Fruit fly (Drosophila melanogaster) whole organism, embryonic: ENCODE data around the gene Tbcd.

ENCODE experiments used
- CG1024 ChIP-seq: fragments of 200-800 bp; sonication (Bioruptor generic); IDR thresholded peaks from 2 replicates; pipeline ENCODE4 v1.3.6; 2022; ENCODE audit warnings: missing biosample characterization, missing genetic modification characterization
- CG10979 ChIP-seq: fragments of 200-800 bp; sonication (Bioruptor generic); optimal IDR thresholded peaks from 2 replicates; lab custom pipeline; 2018; ENCODE audit warnings: missing biosample characterization, mild to moderate bottlenecking, missing genetic modification characterization, moderate library complexity
- CG11398 ChIP-seq: fragments of 200-800 bp; sonication (Bioruptor generic); optimal IDR thresholded peaks from 2 replicates; lab custom pipeline; 2016; ENCODE audit warnings: missing biosample characterization, missing genetic modification characterization
- CG12071 ChIP-seq: fragments of 200-800 bp; sonication (Bioruptor generic); optimal IDR thresholded peaks from 3 replicates; lab custom pipeline; 2018; ENCODE audit warnings: missing biosample characterization, mild to moderate bottlenecking, missing genetic modification characterization
- CG1233 ChIP-seq: fragments of 200-800 bp; sonication (Bioruptor generic); optimal IDR thresholded peaks from 4 replicates; lab custom pipeline; 2018; ENCODE audit warnings: missing biosample characterization, mild to moderate bottlenecking, missing genetic modification characterization
- CG13296 ChIP-seq: fragments of 200-800 bp; sonication (Bioruptor generic); optimal IDR thresholded peaks from 3 replicates; lab custom pipeline; 2018; ENCODE audit warnings: missing biosample characterization, mild to moderate bottlenecking, missing genetic modification characterization
- CG15696 ChIP-seq: fragments of 200-800 bp; sonication (Bioruptor generic); optimal IDR thresholded peaks from 2 replicates; lab custom pipeline; 2019; ENCODE audit warnings: missing biosample characterization, mild to moderate bottlenecking, missing genetic modification characterization, moderate library complexity
- CG16779 ChIP-seq: fragments of 200-800 bp; sonication (Bioruptor generic); IDR thresholded peaks from 2 replicates; pipeline ENCODE4 v1.3.6; 2022; ENCODE audit warnings: missing biosample characterization, missing genetic modification characterization
- CG16863 ChIP-seq: fragments of 200-800 bp; sonication (Bioruptor generic); optimal IDR thresholded peaks from 3 replicates; lab custom pipeline; 2016; ENCODE audit warnings: missing biosample characterization, missing genetic modification characterization
- CG17568 ChIP-seq: fragments of 200-800 bp; sonication (Bioruptor generic); optimal IDR thresholded peaks from 2 replicates; lab custom pipeline; 2018; ENCODE audit warnings: missing biosample characterization, mild to moderate bottlenecking, missing genetic modification characterization, moderate library complexity
- CG18262 ChIP-seq: fragments of 200-800 bp; optimal IDR thresholded peaks from 3 replicates; lab custom pipeline; 2019; ENCODE audit warnings: missing biosample characterization, mild to moderate bottlenecking, missing genetic modification characterization, moderate library complexity
- CG1832 ChIP-seq: fragments of 200-800 bp; sonication (Bioruptor generic); optimal IDR thresholded peaks from 2 replicates; lab custom pipeline; 2017; ENCODE audit warnings: missing biosample characterization, mild to moderate bottlenecking, missing genetic modification characterization, inconsistent platforms
- CG3163 ChIP-seq: fragments of 200-800 bp; sonication (Bioruptor generic); optimal IDR thresholded peaks from 3 replicates; lab custom pipeline; 2016; ENCODE audit warnings: missing biosample characterization, missing genetic modification characterization
- CG32767 ChIP-seq: fragments of 200-800 bp; sonication (Bioruptor generic); IDR thresholded peaks from 2 replicates; pipeline ENCODE4 v1.3.6; 2022; ENCODE audit warnings: missing biosample characterization, missing genetic modification characterization
- CG3838 ChIP-seq: fragments of 200-800 bp; sonication (Bioruptor generic); optimal IDR thresholded peaks from 3 replicates; lab custom pipeline; 2016; ENCODE audit warnings: missing biosample characterization, missing genetic modification characterization
- CG3847 ChIP-seq: fragments of 200-800 bp; sonication (Bioruptor generic); IDR thresholded peaks from 2 replicates; pipeline ENCODE4 v1.3.6; 2022; ENCODE audit warnings: missing biosample characterization, missing genetic modification characterization
- CG4730 ChIP-seq: fragments of 200-800 bp; sonication (Bioruptor generic); IDR thresholded peaks from 2 replicates; pipeline ENCODE4 v1.3.6; 2022; ENCODE audit warnings: missing biosample characterization, missing genetic modification characterization
- CG6854 ChIP-seq: fragments of 200-800 bp; sonication (Bioruptor generic); optimal IDR thresholded peaks from 3 replicates; lab custom pipeline; 2017; ENCODE audit warnings: missing biosample characterization, mild to moderate bottlenecking, missing genetic modification characterization
- CG7839 ChIP-seq: fragments of 200-800 bp; sonication (Bioruptor generic); optimal IDR thresholded peaks from 3 replicates; lab custom pipeline; 2018; ENCODE audit warnings: missing biosample characterization, mild to moderate bottlenecking, missing genetic modification characterization, moderate library complexity
- CG8388 ChIP-seq: fragments of 200-800 bp; sonication (Bioruptor generic); optimal IDR thresholded peaks from 2 replicates; lab custom pipeline; 2019; ENCODE audit warnings: missing biosample characterization, mild to moderate bottlenecking, missing genetic modification characterization, moderate library complexity
- CHES-1-like ChIP-seq: fragments of 200-800 bp; sonication (Bioruptor generic); optimal IDR thresholded peaks from 2 replicates; lab custom pipeline; 2016; ENCODE audit warnings: missing biosample characterization, missing genetic modification characterization
- Deaf1 ChIP-seq: fragments of 200-800 bp; optimal IDR thresholded peaks from 3 replicates; lab custom pipeline; 2019; ENCODE audit warnings: missing biosample characterization, mild to moderate bottlenecking, missing genetic modification characterization, moderate library complexity
- Ets97D ChIP-seq: fragments of 200-800 bp; sonication (Bioruptor generic); optimal IDR thresholded peaks from 3 replicates; lab custom pipeline; 2016; ENCODE audit warnings: missing biosample characterization, missing genetic modification characterization
- Fer2 ChIP-seq: fragments of 200-800 bp; sonication (Bioruptor generic); optimal IDR thresholded peaks from 2 replicates; lab custom pipeline; 2018; ENCODE audit warnings: missing biosample characterization, mild to moderate bottlenecking, missing genetic modification characterization, moderate library complexity
- Hr3 ChIP-seq: fragments of 200-800 bp; sonication (Bioruptor generic); optimal IDR thresholded peaks from 3 replicates; lab custom pipeline; 2016; ENCODE audit warnings: missing biosample characterization, missing genetic modification characterization
- Jarid2 ChIP-seq: fragments of 200-800 bp; sonication (Bioruptor generic); optimal IDR thresholded peaks from 3 replicates; lab custom pipeline; 2017; ENCODE audit warnings: mild to moderate bottlenecking, missing biosample characterization, missing genetic modification reagents, missing genetic modification characterization
- Kr ChIP-seq: fragments of 200-800 bp; sonication (Bioruptor generic); optimal IDR thresholded peaks from 2 replicates; lab custom pipeline; 2017; ENCODE audit warnings: missing biosample characterization, mild to moderate bottlenecking, missing genetic modification characterization
- PHDP ChIP-seq: fragments of 200-800 bp; sonication (Bioruptor generic); optimal IDR thresholded peaks from 3 replicates; lab custom pipeline; 2018; ENCODE audit warnings: missing biosample characterization, mild to moderate bottlenecking, missing genetic modification characterization, moderate library complexity
- Ravus ChIP-seq: fragments of 200-800 bp; sonication (Bioruptor generic); IDR thresholded peaks from 2 replicates; pipeline ENCODE4 v1.3.6; 2022; ENCODE audit warnings: missing biosample characterization, missing genetic modification characterization
- Six4 ChIP-seq: fragments of 200-800 bp; sonication (Bioruptor generic); optimal IDR thresholded peaks from 2 replicates; lab custom pipeline; 2016; ENCODE audit warnings: missing biosample characterization, missing genetic modification characterization
- Ssrp ChIP-seq: fragments of 200-800 bp; sonication (Bioruptor generic); optimal IDR thresholded peaks from 2 replicates; lab custom pipeline; 2018; ENCODE audit warnings: missing biosample characterization, mild to moderate bottlenecking, missing genetic modification characterization, moderate library complexity
- YL-1 ChIP-seq: fragments of 200-800 bp; sonication (Bioruptor generic); optimal IDR thresholded peaks from 3 replicates; lab custom pipeline; 2017; ENCODE audit warnings: missing biosample characterization, mild to moderate bottlenecking, missing genetic modification characterization
- ap ChIP-seq: fragments of 200-800 bp; sonication (Bioruptor generic); IDR thresholded peaks from 2 replicates; pipeline ENCODE4 v1.3.6; 2022; ENCODE audit warnings: missing biosample characterization, missing genetic modification characterization
- disco-r ChIP-seq: fragments of 200-800 bp; sonication (Bioruptor generic); optimal IDR thresholded peaks from 2 replicates; lab custom pipeline; 2016; ENCODE audit warnings: missing biosample characterization, missing genetic modification characterization
- fd3F ChIP-seq: fragments of 200-800 bp; sonication (Bioruptor generic); optimal IDR thresholded peaks from 2 replicates; lab custom pipeline; 2018; ENCODE audit warnings: missing biosample characterization, mild to moderate bottlenecking, missing genetic modification characterization, moderate library complexity
- gcm ChIP-seq: fragments of 200-800 bp; sonication (Bioruptor generic); optimal IDR thresholded peaks from 2 replicates; lab custom pipeline; 2019; ENCODE audit warnings: missing biosample characterization, mild to moderate bottlenecking, missing genetic modification characterization, moderate library complexity
- grn ChIP-seq: fragments of 200-800 bp; sonication (Bioruptor generic); optimal IDR thresholded peaks from 3 replicates; lab custom pipeline; 2017; ENCODE audit warnings: missing biosample characterization, missing genetic modification characterization
- her ChIP-seq: fragments of 200-800 bp; sonication (Bioruptor generic); optimal IDR thresholded peaks from 2 replicates; lab custom pipeline; 2016; ENCODE audit warnings: missing biosample characterization, missing genetic modification characterization
- ind ChIP-seq: fragments of 200-800 bp; sonication (Bioruptor generic); optimal IDR thresholded peaks from 3 replicates; lab custom pipeline; 2016; ENCODE audit warnings: missing biosample characterization, missing genetic modification characterization
- jigr1 ChIP-seq: fragments of 200-800 bp; sonication (Bioruptor generic); IDR thresholded peaks from 3 replicates; pipeline ENCODE4 v1.3.6; 2022; ENCODE audit warnings: missing biosample characterization, missing genetic modification characterization
- lmd ChIP-seq: fragments of 200-800 bp; sonication (Bioruptor generic); IDR thresholded peaks from 2 replicates; pipeline ENCODE4 v1.3.6; 2022; ENCODE audit warnings: missing biosample characterization, missing genetic modification characterization
- nom ChIP-seq: fragments of 200-800 bp; sonication (Bioruptor generic); optimal IDR thresholded peaks from 2 replicates; lab custom pipeline; 2017; ENCODE audit warnings: missing biosample characterization, missing genetic modification characterization, mild to moderate bottlenecking, moderate library complexity, missing genetic modification reagents
- peb ChIP-seq: fragments of 200-800 bp; sonication (Bioruptor generic); IDR thresholded peaks from 2 replicates; pipeline ENCODE4 v1.3.6; 2022; ENCODE audit warnings: missing biosample characterization, missing genetic modification characterization
- phol ChIP-seq: fragments of 200-800 bp; sonication (Bioruptor generic); optimal IDR thresholded peaks from 3 replicates; lab custom pipeline; 2018; ENCODE audit warnings: missing biosample characterization, mild to moderate bottlenecking, missing genetic modification characterization, moderate library complexity
- seq ChIP-seq: fragments of 200-800 bp; sonication (Bioruptor generic); IDR thresholded peaks from 2 replicates; pipeline ENCODE4 v1.3.6; 2022; ENCODE audit warnings: missing biosample characterization, missing genetic modification characterization
- sqz ChIP-seq: fragments of 200-800 bp; sonication (Bioruptor generic); optimal IDR thresholded peaks from 3 replicates; lab custom pipeline; 2018; ENCODE audit warnings: missing biosample characterization, mild to moderate bottlenecking, missing genetic modification characterization
- sr ChIP-seq: fragments of 200-800 bp; sonication (Bioruptor generic); IDR thresholded peaks from 3 replicates; pipeline ENCODE4 v1.3.6; 2022; ENCODE audit warnings: missing biosample characterization, missing genetic modification characterization
- stwl ChIP-seq: fragments of 200-800 bp; sonication (Bioruptor generic); optimal IDR thresholded peaks from 3 replicates; lab custom pipeline; 2018; ENCODE audit warnings: missing biosample characterization, mild to moderate bottlenecking, missing genetic modification characterization, moderate library complexity
- tx ChIP-seq: fragments of 200-800 bp; sonication (Bioruptor generic); optimal IDR thresholded peaks from 2 replicates; lab custom pipeline; 2016; ENCODE audit warnings: missing biosample characterization, missing genetic modification characterization
- vfl ChIP-seq: fragments of 200-800 bp; sonication (Bioruptor generic); optimal IDR thresholded peaks from 2 replicates; lab custom pipeline; 2016; ENCODE audit warnings: missing biosample characterization, missing genetic modification characterization
- wek ChIP-seq: fragments of 200-800 bp; sonication (Bioruptor generic); optimal IDR thresholded peaks from 3 replicates; lab custom pipeline; 2018; ENCODE audit warnings: missing biosample characterization, mild to moderate bottlenecking, missing genetic modification characterization, moderate library complexity

Tbcd gene

DNA sequence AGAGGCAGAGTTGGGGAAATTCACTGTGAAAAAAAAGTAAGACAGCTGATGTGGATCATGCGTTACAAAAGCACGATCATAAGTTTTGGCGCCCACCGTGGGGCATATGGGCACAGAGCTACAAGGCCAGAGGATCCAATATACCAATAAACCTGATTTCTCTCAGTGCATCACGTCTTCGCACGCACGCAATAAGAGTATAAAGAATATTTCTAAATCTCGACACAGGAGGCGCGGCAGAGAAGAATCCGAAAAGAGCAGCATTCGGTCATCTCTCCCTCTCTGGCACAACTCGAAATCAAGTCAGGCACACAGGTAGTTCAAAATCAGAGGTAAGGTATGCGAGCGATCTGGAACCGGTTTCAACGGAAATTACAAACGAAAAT lies 16.2 kb downstream of the Tbcd start (continued):
- peak; percentile 65 for TF ChIP-seq wek
- TF ChIP-seq Kr (GFP tag; lab: Kevin White, UChicago) = peak; percentile 8
- peak; percentile 93 for TF ChIP-seq CG18262
- TF ChIP-seq stwl = no peak
- TF ChIP-seq Ravus = peak; percentile 50
- peak; percentile 82; the same call in 2 of the 3 replicates for TF ChIP-seq sr (GFP tag; lab: Robert Waterston, UW)
- TF ChIP-seq PHDP (tag; lab: Kevin White, UChicago) = peak; percentile 83
- no peak for TF ChIP-seq Fer2 (tag; lab: Kevin White, UChicago)
- peak; percentile 44 for TF ChIP-seq YL-1 (GFP tag; lab: Kevin White, UChicago)
- TF ChIP-seq vfl (GFP tag; lab: Kevin White, UChicago) = peak; percentile 32
- peak; percentile 82 for TF ChIP-seq ind
- TF ChIP-seq CG16779 (GFP tag; lab: Robert Waterston, UW) = peak; percentile 86
- TF ChIP-seq Ets97D (GFP tag; lab: Kevin White, UChicago) = peak; percentile 66
- peak; percentile 90 for TF ChIP-seq CG8388 (GFP tag; lab: Kevin White, UChicago)
- peak; percentile 93 for TF ChIP-seq CG11398 (GFP tag; lab: Kevin White, UChicago)
- peak; percentile 84 for TF ChIP-seq CG3163 (GFP tag; lab: Kevin White, UChicago)
- TF ChIP-seq Deaf1 (tag; lab: Kevin White, UChicago) = peak; percentile 7
- TF ChIP-seq Six4 = peak; percentile 83
- peak; percentile 73 for TF ChIP-seq CG3838
- peak; percentile 62 for TF ChIP-seq CG6854 (GFP tag; lab: Kevin White, UChicago)
- peak; percentile 40 for TF ChIP-seq fd3F (GFP tag; lab: Kevin White, UChicago)
- TF ChIP-seq gcm (GFP tag; lab: Kevin White, UChicago) = peak; percentile 82
- peak; percentile 90 for TF ChIP-seq tx (GFP tag; lab: Kevin White, UChicago)
- TF ChIP-seq her (GFP tag; lab: Kevin White, UChicago) = peak; percentile 78
- TF ChIP-seq ap (GFP tag; lab: Robert Waterston, UW) = peak; percentile 90
- TF ChIP-seq peb (GFP tag; lab: Robert Waterston, UW) = peak; percentile 90
- TF ChIP-seq disco-r (GFP tag; lab: Kevin White, UChicago) = peak; percentile 67
- peak; percentile 61 for TF ChIP-seq CG12071 (GFP tag; lab: Kevin White, UChicago)
- peak; percentile 84 for TF ChIP-seq CG3847 (GFP tag; lab: Robert Waterston, UW)
- TF ChIP-seq lmd (GFP tag; lab: Robert Waterston, UW) = peak; percentile 92
- peak; percentile 92 for TF ChIP-seq CG1024
- TF ChIP-seq Ssrp (tag; lab: Kevin White, UChicago) = peak; percentile 90
- peak; percentile 87 for TF ChIP-seq CG1233 (GFP tag; lab: Kevin White, UChicago)
- peak; percentile 82 for TF ChIP-seq CG32767
- TF ChIP-seq CG10979 (tag; lab: Kevin White, UChicago) = peak; percentile 95
- no peak for TF ChIP-seq grn (GFP tag; lab: Kevin White, UChicago)
- TF ChIP-seq jigr1 (GFP tag; lab: Robert Waterston, UW) = peak; percentile 77; the same call in 2 of the 3 replicates
- TF ChIP-seq Jarid2 (GFP tag; lab: Kevin White, UChicago) = peak; percentile 50
- peak; percentile 79 for TF ChIP-seq sqz
- TF ChIP-seq CG1832 (GFP tag; lab: Kevin White, UChicago) = peak; percentile 44
- peak; percentile 73 for TF ChIP-seq CG17568 (GFP tag; lab: Kevin White, UChicago)
- peak; percentile 95 for TF ChIP-seq CG16863 (GFP tag; lab: Kevin White, UChicago)
- TF ChIP-seq CG7839 (tag; lab: Kevin White, UChicago) = peak; percentile 92
- peak; percentile 84 for TF ChIP-seq seq (GFP tag; lab: Robert Waterston, UW)
- peak; percentile 86 for TF ChIP-seq CG4730 (GFP tag; lab: Robert Waterston, UW)
- TF ChIP-seq phol (tag; lab: Kevin White, UChicago) = peak; percentile 91
- peak; percentile 88 for TF ChIP-seq Hr3 (GFP tag; lab: Kevin White, UChicago)
- TF ChIP-seq CG13296 = peak; percentile 22
- peak; percentile 91 for TF ChIP-seq nom (GFP tag; lab: Kevin White, UChicago)
- TF ChIP-seq CG15696 = peak; percentile 91
- peak; percentile 96 for TF ChIP-seq CHES-1-like (GFP tag; lab: Kevin White, UChicago)
